In the genomic region with DNA sequence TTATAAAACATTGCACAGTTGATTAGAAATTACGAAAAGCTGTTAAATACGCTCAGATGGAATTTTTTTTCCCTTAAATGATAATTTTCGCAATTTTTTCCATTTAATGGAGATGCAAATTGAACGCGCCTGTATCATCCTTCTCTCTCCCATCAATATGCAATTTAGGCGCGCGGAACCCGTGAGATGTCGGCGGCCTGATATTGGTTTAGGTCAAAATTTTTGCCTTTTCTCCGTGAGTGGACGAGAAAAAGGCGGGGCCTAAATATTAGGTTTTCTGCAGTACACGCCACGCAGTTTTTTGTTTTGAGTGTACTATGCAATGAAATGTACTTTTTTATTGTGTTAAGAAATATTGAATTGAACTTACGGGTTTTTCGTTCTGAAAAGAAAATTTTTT, we compare ENCODE assay signal across 4 worm cellular contexts.
TF ChIP-seq lines count a peak whose summit lies in the region.

No protein-coding gene starts in this region.

TF ChIP-seq in whole organism, L1 larva, 84 proteins besides CTCF, POLR2A, EP300 and RAD21:
- no peak for TF ChIP-seq pqm-1 (tag; optimal IDR thresholded peaks at IDR 0.05; lab: Kevin White, UChicago)
- TF ChIP-seq efl-1 (optimal IDR thresholded peaks at IDR 0.05; lab: Kevin White, UChicago) = no peak
- peak in 1 of 2 experiments; percentile 40 for TF ChIP-seq efl-1 (GFP tag; optimal IDR thresholded peaks at IDR 0.05 in 1 of 2; lab: Kevin White, UChicago)
- peak; percentile 4 for TF ChIP-seq nhr-90 (tag; optimal IDR thresholded peaks at IDR 0.05; lab: Kevin White, UChicago; ENCODE audit: poor library complexity)
- peak; percentile 82 for TF ChIP-seq snpc-4 (tag; optimal IDR thresholded peaks at IDR 0.05; lab: Kevin White, UChicago)
- TF ChIP-seq ztf-4 (tag; optimal IDR thresholded peaks at IDR 0.05; lab: Kevin White, UChicago) = no peak

TF ChIP-seq in whole organism, L2 larva, 48 proteins besides CTCF, POLR2A, EP300 and RAD21:
- TF ChIP-seq nhr-23 (tag; optimal IDR thresholded peaks at IDR 0.05; lab: Kevin White, UChicago) = no peak
- peak; percentile 58 for TF ChIP-seq snpc-4 (tag; optimal IDR thresholded peaks at IDR 0.05; lab: Kevin White, UChicago)
- TF ChIP-seq dmd-4 (tag; optimal IDR thresholded peaks at IDR 0.05; lab: Kevin White, UChicago) = no peak
- no peak for TF ChIP-seq ceh-16 (tag; optimal IDR thresholded peaks at IDR 0.05; lab: Kevin White, UChicago)
- TF ChIP-seq lin-13 (GFP tag; optimal IDR thresholded peaks at IDR 0.05; lab: Kevin White, UChicago) = no peak

TF ChIP-seq in whole organism, L4 larva, 104 proteins besides CTCF, POLR2A, EP300 and RAD21:
- TF ChIP-seq nhr-41 (GFP tag; IDR thresholded peaks at IDR 0.05; lab: Robert Waterston, UW) (no peak), aly-2 (tag; optimal IDR thresholded peaks at IDR 0.05; lab: Kevin White, UChicago) (no peak), aha-1 (tag; lab: Kevin White, UChicago) (peak; percentile 57), F26F4.8 (GFP tag; conservative IDR thresholded peaks at IDR 0.05; lab: Robert Waterston, UW) (no peak), snpc-1.2 (GFP tag; IDR thresholded peaks at IDR 0.05; lab: Robert Waterston, UW) (peak; percentile 35; the same call in 1 of the 2 replicates), rbr-2 (tag; optimal IDR thresholded peaks at IDR 0.05; lab: Kevin White, UChicago) (no peak), ceh-28 (tag; optimal IDR thresholded peaks at IDR 0.05; lab: Kevin White, UChicago) (no peak), lim-7 (GFP tag; IDR thresholded peaks at IDR 0.05; lab: Robert Waterston, UW) (no peak), lin-39 (tag; optimal IDR thresholded peaks at IDR 0.05; lab: Kevin White, UChicago) (no peak), dmd-6 (GFP tag; IDR thresholded peaks at IDR 0.05; lab: Robert Waterston, UW) (no peak), lin-1 (GFP tag; IDR thresholded peaks at IDR 0.05; lab: Robert Waterston, UW) (no peak)

TF ChIP-seq in whole organism, young adult, 124 proteins besides CTCF, POLR2A, EP300 and RAD21:
- TF ChIP-seq Y53F4B.3 (GFP tag; IDR thresholded peaks at IDR 0.05; lab: Robert Waterston, UW) (no peak), lin-40 (tag; optimal IDR thresholded peaks at IDR 0.05; lab: Kevin White, UChicago) (no peak), ceh-91 (GFP tag; IDR thresholded peaks at IDR 0.05; lab: Robert Waterston, UW) (no peak), snpc-4 (GFP tag; optimal IDR thresholded peaks at IDR 0.05; lab: Kevin White, UChicago) (no peak), snpc-4 (tag; optimal IDR thresholded peaks at IDR 0.05; lab: Kevin White, UChicago) (peak in 3 of 4 experiments; percentile 2 to 84 (median 55)), egl-44 (GFP tag; IDR thresholded peaks at IDR 0.05; lab: Robert Waterston, UW) (no peak), snpc-3.4 (tag; optimal IDR thresholded peaks at IDR 0.05; lab: Kevin White, UChicago) (no peak), ama-1 (optimal IDR thresholded peaks at IDR 0.05; lab: Kevin White, UChicago) (no peak), ama-1 (GFP tag; optimal IDR thresholded peaks at IDR 0.05; lab: Kevin White, UChicago) (no peak), F57C9.4 (tag; optimal IDR thresholded peaks at IDR 0.05; lab: Kevin White, UChicago) (no peak), hsf-1 (GFP tag; IDR thresholded peaks at IDR 0.05; lab: Robert Waterston, UW) (no peak)
